Fruit fly (Drosophila melanogaster) Kc167 (cell line): ENCODE results near the gene CG6712.

ENCODE experiments used
- h ChIP-seq: fragments of >200 bp; optimal IDR thresholded peaks from 3 replicates; lab custom pipeline; 2018; ENCODE audit warnings: missing external identifiers
- insv ChIP-seq: fragments of >200 bp; optimal IDR thresholded peaks from 3 replicates; lab custom pipeline; 2018; ENCODE audit warnings: missing external identifiers

DNA sequence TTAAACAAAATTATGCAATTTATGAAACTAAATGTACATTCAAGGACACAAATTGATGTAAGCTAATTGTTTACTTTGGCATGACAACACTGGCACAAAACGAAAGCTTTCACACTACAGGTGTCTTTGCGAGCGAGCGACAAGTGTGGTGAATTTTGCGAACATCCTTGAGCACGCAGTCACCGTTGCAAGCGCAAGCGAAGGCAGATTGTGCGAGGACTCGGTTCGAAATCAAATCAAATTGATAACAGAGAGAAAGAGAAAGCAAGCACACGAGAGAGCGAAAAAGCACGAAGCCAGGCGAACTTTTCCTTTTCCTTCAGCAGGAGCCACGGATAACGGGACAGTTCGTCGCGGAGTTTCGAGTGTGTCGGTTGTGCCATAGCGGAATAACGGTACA is 46.1 kb upstream of the CG6712 start, which contains the start of gene CG31760:
- TF ChIP-seq h (no peak), insv (no peak)
